Fruit fly (Drosophila melanogaster): ENCODE data around the gene CG17597.

Gene CG17597

dm6 chr2L:18830587-18831528 lies at the start of gene CG17597, which contains the start of gene ScpX (continued):
- TF ChIP-seq stc (GFP tag; IDR thresholded peaks at IDR 0.05) (no peak), CG33557 (GFP tag; optimal IDR thresholded peaks at IDR 0.05) (peak; percentile 64), run (tag; optimal IDR thresholded peaks at IDR 0.05) (no peak), Hr39 (optimal IDR thresholded peaks at IDR 0.05) (no peak), CG12391 (tag; optimal IDR thresholded peaks at IDR 0.05) (peak; percentile 80), so (GFP tag; IDR thresholded peaks at IDR 0.05) (peak; percentile 40; the same call in 1 of the 3 replicates), CG8478 (optimal IDR thresholded peaks at IDR 0.05) (no peak), eve (GFP tag; optimal IDR thresholded peaks at IDR 0.05) (no peak), pb (GFP tag; optimal IDR thresholded peaks at IDR 0.05) (no peak), CG4328 (GFP tag; optimal IDR thresholded peaks at IDR 0.05) (peak; percentile 29), CG30020 (tag; optimal IDR thresholded peaks at IDR 0.05) (peak; percentile 75), CG6654 (GFP tag; optimal IDR thresholded peaks at IDR 0.05) (peak; percentile 99), gcm (GFP tag; optimal IDR thresholded peaks at IDR 0.05) (peak; percentile 6), kni (GFP tag; optimal IDR thresholded peaks at IDR 0.05) (peak; percentile 61), CG9797 (GFP tag; optimal IDR thresholded peaks at IDR 0.05) (peak; percentile 34), CG15479 (GFP tag; optimal IDR thresholded peaks at IDR 0.05) (no peak), ap (GFP tag; IDR thresholded peaks at IDR 0.05) (0 out of 2 replicates have a peak, but pooled peaks have one; percentile 19), CG17612 (GFP tag; IDR thresholded peaks at IDR 0.05) (no peak), zfh2 (GFP tag; optimal IDR thresholded peaks at IDR 0.05) (peak; percentile 71), CG4617 (GFP tag; optimal IDR thresholded peaks at IDR 0.05; ENCODE audit: borderline replicate concordance) (peak; percentile 23), sr (GFP tag; IDR thresholded peaks at IDR 0.05) (no peak), CG14441 (GFP tag; IDR thresholded peaks at IDR 0.05) (peak; percentile 52; the same call in 1 of the 2 replicates), peb (GFP tag; IDR thresholded peaks at IDR 0.05) (no peak), ftz-f1 (GFP tag; optimal IDR thresholded peaks at IDR 0.05) (no peak), da (GFP tag; optimal IDR thresholded peaks at IDR 0.05) (peak; percentile 43), CG16779 (GFP tag; IDR thresholded peaks at IDR 0.05) (no peak), Doc2 (GFP tag; IDR thresholded peaks at IDR 0.05) (no peak), CG11696 (GFP tag; IDR thresholded peaks at IDR 0.05) (no peak), danr (GFP tag; IDR thresholded peaks at IDR 0.05) (0 out of 2 replicates have a peak, but pooled peaks have one; percentile 36), CG10959 (GFP tag; IDR thresholded peaks at IDR 0.05) (no peak; the same call in 1 of the 2 replicates), bigmax (GFP tag; optimal IDR thresholded peaks at IDR 0.05) (no peak), CG10267 (tag; optimal IDR thresholded peaks at IDR 0.05) (peak; percentile 53), CG4854 (GFP tag; optimal IDR thresholded peaks at IDR 0.05) (peak; percentile 39), CG9609 (GFP tag; optimal IDR thresholded peaks at IDR 0.05) (peak; percentile 32), CG10654 (GFP tag; optimal IDR thresholded peaks at IDR 0.05) (peak; percentile 53), CG13424 (tag; optimal IDR thresholded peaks at IDR 0.05) (peak; percentile 67), CG32767 (GFP tag; IDR thresholded peaks at IDR 0.05) (no peak), CG12104 (GFP tag; optimal IDR thresholded peaks at IDR 0.05) (peak; percentile 71), D (optimal IDR thresholded peaks at IDR 0.05) (no peak), D (GFP tag; optimal IDR thresholded peaks at IDR 0.05) (peak; percentile 7), cas (GFP tag; IDR thresholded peaks at IDR 0.05) (no peak; the same call in 1 of the 2 replicates), slou (GFP tag; optimal IDR thresholded peaks at IDR 0.05) (peak; percentile 70), Sry-δ (GFP tag; optimal IDR thresholded peaks at IDR 0.05) (peak; percentile 62), aop (GFP tag; IDR thresholded peaks at IDR 0.05) (no peak), ken (GFP tag; IDR thresholded peaks at IDR 0.05) (peak; percentile 44; the same call in 1 of the 3 replicates), dmrt99B (tag; optimal IDR thresholded peaks at IDR 0.05) (peak; percentile 50), Pdp1 (GFP tag; optimal IDR thresholded peaks at IDR 0.05) (peak; percentile 50 to 74), CG14860 (GFP tag; IDR thresholded peaks at IDR 0.05; ENCODE audit: partially characterized antibody) (peak; percentile 84), CG13123 (GFP tag; optimal IDR thresholded peaks at IDR 0.05) (no peak), CG3995 (GFP tag; optimal IDR thresholded peaks at IDR 0.05) (peak; percentile 24)

All from whole organism, embryonic.